Fruit fly (Drosophila melanogaster): ENCODE data around the gene CG31200.
A peak's percentile ranks its signal among the peaks of the same experiment; 100 is the strongest.

CG31200 gene

dm6 chr3R:20735405-20735804 lies 9.7 kb downstream of the CG31200 start, which contains the start of gene Cdk2 (continued):
- TF ChIP-seq trem (tag; optimal IDR thresholded peaks at IDR 0.05) (peak; percentile 45), vnd (GFP tag; IDR thresholded peaks at IDR 0.05; ENCODE audit: partially characterized antibody) (peak; percentile 88), Ptx1 (GFP tag; IDR thresholded peaks at IDR 0.05) (0 out of 2 replicates have a peak, but pooled peaks have one; percentile 5), Dfd (GFP tag; optimal IDR thresholded peaks at IDR 0.05) (no peak), CG6813 (GFP tag; optimal IDR thresholded peaks at IDR 0.05) (no peak), CG4854 (GFP tag; optimal IDR thresholded peaks at IDR 0.05) (no peak), CG15514 (GFP tag; optimal IDR thresholded peaks at IDR 0.05) (peak; percentile 17), E2f1 (GFP tag; IDR thresholded peaks at IDR 0.05) (peak; percentile 92), CG11085 (GFP tag; IDR thresholded peaks at IDR 0.05) (no peak), Adf1 (GFP tag; IDR thresholded peaks at IDR 0.05) (no peak), Jarid2 (GFP tag; optimal IDR thresholded peaks at IDR 0.05) (no peak), CG7745 (tag; optimal IDR thresholded peaks at IDR 0.05) (no peak), D (optimal IDR thresholded peaks at IDR 0.05) (no peak), D (GFP tag; optimal IDR thresholded peaks at IDR 0.05) (no peak), CG2875 (GFP tag; optimal IDR thresholded peaks at IDR 0.05) (no peak), chinmo (GFP tag; IDR thresholded peaks at IDR 0.05; ENCODE audit: partially characterized antibody) (peak; percentile 84; the same call in 2 of the 4 replicates), HLH54F (GFP tag; optimal IDR thresholded peaks at IDR 0.05) (peak; percentile 29), CG9797 (GFP tag; optimal IDR thresholded peaks at IDR 0.05) (no peak), CG12236 (GFP tag; optimal IDR thresholded peaks at IDR 0.05) (no peak), rib (GFP tag; IDR thresholded peaks at IDR 0.05) (no peak), CG13624 (GFP tag; optimal IDR thresholded peaks at IDR 0.05) (no peak), inv (GFP tag; IDR thresholded peaks at IDR 0.05; ENCODE audit: partially characterized antibody) (peak; percentile 88), CG1233 (GFP tag; optimal IDR thresholded peaks at IDR 0.05) (no peak), Dip2 (GFP tag; IDR thresholded peaks at IDR 0.05) (no peak), usp (GFP tag; optimal IDR thresholded peaks at IDR 0.05) (no peak), CG11695 (GFP tag; IDR thresholded peaks at IDR 0.05) (no peak), Oaz (GFP tag; IDR thresholded peaks at IDR 0.05) (no peak), CG11504 (tag; optimal IDR thresholded peaks at IDR 0.05) (peak; percentile 56), tna (GFP tag; IDR thresholded peaks at IDR 0.05; ENCODE audit: partially characterized antibody) (peak; percentile 87), CG33213 (GFP tag; optimal IDR thresholded peaks at IDR 0.05) (peak; percentile 7), jumu (GFP tag; optimal IDR thresholded peaks at IDR 0.05) (peak; percentile 75), grau (tag; optimal IDR thresholded peaks at IDR 0.05) (no peak), E2f2 (GFP tag; IDR thresholded peaks at IDR 0.05) (peak; percentile 80), CG30403 (GFP tag; optimal IDR thresholded peaks at IDR 0.05) (no peak), CG9215 (GFP tag; IDR thresholded peaks at IDR 0.05) (no peak), CG7556 (GFP tag; optimal IDR thresholded peaks at IDR 0.05) (no peak), insv (GFP tag; optimal IDR thresholded peaks at IDR 0.05) (no peak), danr (GFP tag; IDR thresholded peaks at IDR 0.05) (no peak), Med (GFP tag) (peak; percentile 91), phol (tag; optimal IDR thresholded peaks at IDR 0.05) (peak; percentile 37), Atf6 (GFP tag; IDR thresholded peaks at IDR 0.05) (no peak), CG1603 (tag; optimal IDR thresholded peaks at IDR 0.05) (peak; percentile 68), Ada2b (GFP tag; IDR thresholded peaks at IDR 0.05) (no peak; the same call in 1 of the 2 replicates), CG11456 (GFP tag; IDR thresholded peaks at IDR 0.05) (peak; percentile 41; the same call in 1 of the 3 replicates), Sry-δ (GFP tag; optimal IDR thresholded peaks at IDR 0.05) (peak; percentile 92), CG12219 (GFP tag; optimal IDR thresholded peaks at IDR 0.05) (no peak), CG9932 (GFP tag; IDR thresholded peaks at IDR 0.05) (peak; percentile 74), Max (GFP tag; optimal IDR thresholded peaks at IDR 0.05) (no peak), org-1 (GFP tag; optimal IDR thresholded peaks at IDR 0.05) (no peak), Sox102F (GFP tag; optimal IDR thresholded peaks at IDR 0.05) (peak; percentile 39), twi (tag; optimal IDR thresholded peaks at IDR 0.05) (no peak), dan (GFP tag; IDR thresholded peaks at IDR 0.05) (no peak)
